Worm (Caenorhabditis elegans): Measurements from ENCODE around the gene clec-245.

DNA sequence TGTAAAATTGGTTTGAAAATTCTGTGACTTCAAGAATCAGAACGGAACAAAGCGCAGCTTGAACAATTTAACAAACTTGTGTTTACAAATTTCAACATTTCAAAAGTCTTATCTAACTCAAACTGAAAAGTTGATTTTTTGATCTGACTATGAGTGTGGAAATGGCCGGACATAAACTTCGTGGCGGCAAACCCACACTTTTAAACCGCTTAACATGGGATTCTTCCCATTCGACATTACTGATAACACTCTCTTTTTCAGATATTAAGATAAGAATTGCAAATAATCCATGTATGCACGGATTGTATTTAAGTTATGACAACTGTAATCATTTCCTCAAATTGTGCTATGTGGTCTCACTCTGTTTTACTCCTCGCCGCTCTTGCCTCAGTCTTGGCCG lies 2.9 kb upstream of the clec-245 start, which contains the start of gene clec-42:
- TF ChIP-seq nhr-237 (tag; optimal IDR thresholded peaks at IDR 0.05) (no peak), sup-37 (GFP tag; optimal IDR thresholded peaks at IDR 0.05) (no peak), lin-35 (GFP tag; optimal IDR thresholded peaks at IDR 0.05) (no peak), fos-1 (tag; optimal IDR thresholded peaks at IDR 0.05) (no peak), hlh-17 (GFP tag; optimal IDR thresholded peaks at IDR 0.05; ENCODE audit: borderline replicate concordance) (no peak), nhr-77 (tag; optimal IDR thresholded peaks at IDR 0.05) (no peak), lsy-2 (tag; optimal IDR thresholded peaks at IDR 0.05) (no peak), fkh-8 (tag; optimal IDR thresholded peaks at IDR 0.05) (no peak), lin-39 (tag; optimal IDR thresholded peaks at IDR 0.05) (no peak), elt-3 (tag; optimal IDR thresholded peaks at IDR 0.05) (no peak), tbx-2 (tag; optimal IDR thresholded peaks at IDR 0.05) (no peak), fkh-10 (GFP tag; optimal IDR thresholded peaks at IDR 0.05) (no peak), mdl-1 (tag; optimal IDR thresholded peaks at IDR 0.05) (no peak), ceh-82 (tag; optimal IDR thresholded peaks at IDR 0.05) (no peak)
